Worm (Caenorhabditis elegans): ENCODE results near the gene deb-1.

deb-1 gene

ce11 chrIV:7094216-7094758 lies at the start of gene deb-1:
TSS of gene deb-1 (minus strand) at chrIV:7094266.
- TF ChIP-seq zip-8 (tag; optimal IDR thresholded peaks at IDR 0.05): no peak
- no peak for TF ChIP-seq nhr-76 (tag; optimal IDR thresholded peaks at IDR 0.05)
- TF ChIP-seq drap-1 (GFP tag; optimal IDR thresholded peaks at IDR 0.05): no peak
- no peak for TF ChIP-seq sptf-1 (tag; optimal IDR thresholded peaks at IDR 0.05)
- TF ChIP-seq ham-2 (GFP tag; optimal IDR thresholded peaks at IDR 0.05): no peak
- no peak for TF ChIP-seq cnd-1 (tag; optimal IDR thresholded peaks at IDR 0.05)
- TF ChIP-seq nhr-237 (tag; optimal IDR thresholded peaks at IDR 0.05): no peak
- TF ChIP-seq unc-39 (tag; optimal IDR thresholded peaks at IDR 0.05): no peak

- no peak for TF ChIP-seq blmp-1 (tag; optimal IDR thresholded peaks at IDR 0.05)
- TF ChIP-seq tbx-8 (GFP tag; optimal IDR thresholded peaks at IDR 0.05): no peak
- no peak for TF ChIP-seq drap-1 (GFP tag; optimal IDR thresholded peaks at IDR 0.05)
- TF ChIP-seq pha-4 (tag; optimal IDR thresholded peaks at IDR 0.05): no peak
Measured at ce11 chrIV:7139143-7139542, 45.1 kb upstream of the deb-1 start.

DNA sequence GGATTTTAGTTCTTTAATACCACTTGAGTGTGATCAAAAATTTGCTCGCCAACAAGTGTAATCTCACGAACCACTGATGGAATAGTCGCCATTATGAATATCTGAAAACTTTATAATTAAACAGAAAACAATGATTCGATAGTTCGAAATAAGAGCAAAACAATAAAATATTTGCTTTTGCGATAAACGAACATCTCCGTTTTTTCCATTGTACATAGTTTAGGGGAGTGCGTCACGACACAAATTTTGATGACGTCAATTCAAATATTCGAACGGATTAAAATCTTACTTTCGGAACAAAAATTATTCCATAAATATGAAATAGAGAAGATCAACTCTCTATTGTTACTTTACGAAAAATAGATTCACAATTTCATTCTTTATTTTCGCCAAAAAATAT lies 39.9 kb upstream of the deb-1 start, which contains the start of gene mutd-1:
Gene mutd-1, minus strand, starts transcription at position 101 of the 400 bp plus-strand sequence.
- TF ChIP-seq mep-1 (tag; optimal IDR thresholded peaks at IDR 0.05): no peak
- TF ChIP-seq nhr-76 (tag; optimal IDR thresholded peaks at IDR 0.05): no peak
- TF ChIP-seq flh-1 (GFP tag; optimal IDR thresholded peaks at IDR 0.05): no peak
- no peak for TF ChIP-seq bed-3 (GFP tag; optimal IDR thresholded peaks at IDR 0.05)
- no peak for TF ChIP-seq ham-2 (GFP tag; optimal IDR thresholded peaks at IDR 0.05)
- TF ChIP-seq lin-13 (tag; optimal IDR thresholded peaks at IDR 0.05): no peak
- TF ChIP-seq lsy-2 (tag; optimal IDR thresholded peaks at IDR 0.05): no peak
- TF ChIP-seq mls-2 (tag; optimal IDR thresholded peaks at IDR 0.05): no peak
- TF ChIP-seq mab-5 (tag; optimal IDR thresholded peaks at IDR 0.05): no peak
- no peak for TF ChIP-seq unc-39 (tag; optimal IDR thresholded peaks at IDR 0.05)
- TF ChIP-seq lin-32 (GFP tag; optimal IDR thresholded peaks at IDR 0.05): no peak
- no peak for TF ChIP-seq blmp-1 (tag; optimal IDR thresholded peaks at IDR 0.05)

ce11 chrIV:7133140-7133539 lies 39.1 kb upstream of the deb-1 start, which contains the start of gene cyn-12:
TSS of gene cyn-12 (minus strand) at chrIV:7133217.
- TF ChIP-seq ces-1 (GFP tag; optimal IDR thresholded peaks at IDR 0.05) (peak; percentile 92), ceh-43 (GFP tag; optimal IDR thresholded peaks at IDR 0.05) (no peak), unc-120 (tag; optimal IDR thresholded peaks at IDR 0.05; ENCODE audit: poor library complexity, severe bottlenecking) (no peak), ceh-83 (GFP tag; optimal IDR thresholded peaks at IDR 0.05) (peak; percentile 5)

ce11 chrIV:7131780-7132179 lies 37.7 kb upstream of the deb-1 start, which contains the start of gene grsp-3:
TSS of gene grsp-3 (minus strand) at chrIV:7131928.
- TF ChIP-seq drap-1 (GFP tag; optimal IDR thresholded peaks at IDR 0.05) (no peak), flh-1 (GFP tag; optimal IDR thresholded peaks at IDR 0.05) (no peak), nhr-28 (tag; optimal IDR thresholded peaks at IDR 0.05) (no peak), snpc-4 (tag; optimal IDR thresholded peaks at IDR 0.05) (no peak), cnd-1 (tag; optimal IDR thresholded peaks at IDR 0.05) (no peak), ham-2 (GFP tag; optimal IDR thresholded peaks at IDR 0.05) (no peak), ceh-43 (GFP tag; optimal IDR thresholded peaks at IDR 0.05) (no peak), bed-3 (GFP tag; optimal IDR thresholded peaks at IDR 0.05) (no peak), nhr-12 (tag; optimal IDR thresholded peaks at IDR 0.05) (no peak), lsy-2 (tag; optimal IDR thresholded peaks at IDR 0.05) (no peak), ceh-83 (GFP tag; optimal IDR thresholded peaks at IDR 0.05) (no peak), nhr-237 (tag; optimal IDR thresholded peaks at IDR 0.05) (no peak), lin-13 (tag; optimal IDR thresholded peaks at IDR 0.05) (no peak), sptf-1 (tag; optimal IDR thresholded peaks at IDR 0.05) (no peak), mls-2 (tag; optimal IDR thresholded peaks at IDR 0.05) (no peak), elt-1 (tag; optimal IDR thresholded peaks at IDR 0.05; ENCODE audit: borderline replicate concordance, insufficient read depth) (no peak), unc-120 (tag; optimal IDR thresholded peaks at IDR 0.05; ENCODE audit: poor library complexity, severe bottlenecking) (no peak), elt-3 (tag; optimal IDR thresholded peaks at IDR 0.05) (no peak)

Measured in whole organism, mixed stage, embryonic.